Worm (Caenorhabditis elegans) whole organism, late embryonic: Measurements from ENCODE around the gene msra-1.
"Not testable (repeated sequence)": the region's sequence is repeated elsewhere in the genome, so short reads cannot be mapped to it uniquely, and the experiment has no call there.

Experiments
- C08G9.2 ChIP-seq: sonication (generic microtip); optimal IDR thresholded peaks from 2 replicates; lab custom pipeline; 2016; ENCODE audit warnings: mild to moderate bottlenecking, missing genetic modification characterization, moderate library complexity, missing compliant biosample characterization
- C38D4.7 ChIP-seq: fragments of 200-800 bp; sonication (Bioruptor generic); optimal IDR thresholded peaks from 2 replicates; lab custom pipeline; 2018; ENCODE audit warnings: mild to moderate bottlenecking, missing genetic modification characterization, moderate library complexity, missing compliant biosample characterization
- K02D7.2 ChIP-seq: sonication (generic microtip); optimal IDR thresholded peaks from 2 replicates; lab custom pipeline; 2017; ENCODE audit warnings: mild to moderate bottlenecking, missing genetic modification characterization, missing compliant biosample characterization
- K09A11.1 ChIP-seq: sonication (generic microtip); optimal IDR thresholded peaks from 2 replicates; lab custom pipeline; 2017; ENCODE audit warnings: antibody characterized with exemption, mild to moderate bottlenecking, missing genetic modification characterization, missing compliant biosample characterization; ENCODE audit not compliant: insufficient read depth
- Y22D7AL.16 ChIP-seq: sonication (generic microtip); optimal IDR thresholded peaks from 2 replicates; lab custom pipeline; 2016; ENCODE audit warnings: missing genetic modification characterization, missing compliant biosample characterization
- ama-1 ChIP-seq: fragments of 150-350 bp; optimal IDR thresholded peaks from 2 replicates; lab custom pipeline; 2014
- ceh-14 ChIP-seq: sonication (generic microtip); optimal IDR thresholded peaks from 2 replicates; lab custom pipeline; 2016; ENCODE audit warnings: missing genotype, missing genetic modification characterization, missing compliant biosample characterization
- ceh-22 ChIP-seq: sonication (generic microtip); optimal IDR thresholded peaks from 2 replicates; lab custom pipeline; 2017; ENCODE audit warnings: missing biosample characterization, missing genetic modification characterization
- ceh-24 ChIP-seq: sonication (generic microtip); optimal IDR thresholded peaks from 2 replicates; lab custom pipeline; 2016; ENCODE audit warnings: mild to moderate bottlenecking, missing genetic modification characterization, missing compliant biosample characterization
- ceh-31 ChIP-seq: sonication (generic microtip); optimal IDR thresholded peaks from 2 replicates; lab custom pipeline; 2016; ENCODE audit warnings: missing genetic modification characterization, missing compliant biosample characterization
- ceh-34 ChIP-seq: sonication (generic microtip); optimal IDR thresholded peaks from 2 replicates; lab custom pipeline; 2016; ENCODE audit warnings: mild to moderate bottlenecking, missing genetic modification characterization, missing compliant biosample characterization
- ceh-48 ChIP-seq: sonication (generic microtip); optimal IDR thresholded peaks from 2 replicates; lab custom pipeline; 2016; ENCODE audit warnings: missing genetic modification characterization, inconsistent platforms, missing compliant biosample characterization
- che-1 ChIP-seq: sonication (generic microtip); optimal IDR thresholded peaks from 2 replicates; lab custom pipeline; 2016; ENCODE audit warnings: mild to moderate bottlenecking, missing genetic modification characterization, missing compliant biosample characterization
- dmd-4 ChIP-seq: sonication (generic microtip); optimal IDR thresholded peaks from 2 replicates; lab custom pipeline; 2016; ENCODE audit warnings: borderline replicate concordance, missing genetic modification characterization, missing compliant biosample characterization
- dve-1 ChIP-seq: sonication (generic microtip); optimal IDR thresholded peaks from 2 replicates; lab custom pipeline; 2017; ENCODE audit warnings: antibody characterized with exemption, mild to moderate bottlenecking, missing genetic modification characterization, missing compliant biosample characterization
- elt-2 ChIP-seq: sonication (generic microtip); optimal IDR thresholded peaks from 2 replicates; lab custom pipeline; 2016; ENCODE audit warnings: missing genetic modification reagents, missing genetic modification characterization, missing compliant biosample characterization
- elt-4 ChIP-seq: sonication (generic microtip); optimal IDR thresholded peaks from 2 replicates; lab custom pipeline; 2016; ENCODE audit warnings: missing genetic modification characterization, missing compliant biosample characterization
- ets-4 ChIP-seq: sonication (generic microtip); optimal IDR thresholded peaks from 2 replicates; lab custom pipeline; 2016; ENCODE audit warnings: missing genetic modification characterization, missing compliant biosample characterization
- eyg-1 ChIP-seq: sonication (generic microtip); optimal IDR thresholded peaks from 2 replicates; lab custom pipeline; 2016; ENCODE audit warnings: missing genotype, missing genetic modification characterization, missing compliant biosample characterization
- fkh-10 ChIP-seq: fragments of 150-350 bp; optimal IDR thresholded peaks from 2 replicates; lab custom pipeline; 2014; ENCODE audit warnings: missing biosample characterization, missing genetic modification reagents, missing genetic modification characterization
- gmeb-2 ChIP-seq: sonication (generic microtip); optimal IDR thresholded peaks from 2 replicates; lab custom pipeline; 2016; ENCODE audit warnings: missing genetic modification characterization, inconsistent platforms, missing compliant biosample characterization
- hlh-13 ChIP-seq: fragments of 200-800 bp; sonication (Bioruptor generic); optimal IDR thresholded peaks from 2 replicates; lab custom pipeline; 2018; ENCODE audit warnings: mild to moderate bottlenecking, missing genetic modification characterization, missing compliant biosample characterization
- hlh-15 ChIP-seq: sonication (generic microtip); optimal IDR thresholded peaks from 2 replicates; lab custom pipeline; 2016; ENCODE audit warnings: missing genetic modification characterization, missing compliant biosample characterization
- hlh-6 ChIP-seq: sonication (generic microtip); optimal IDR thresholded peaks from 2 replicates; lab custom pipeline; 2016; ENCODE audit warnings: missing genotype, missing genetic modification characterization, missing compliant biosample characterization
- lim-6 ChIP-seq: sonication (generic microtip); optimal IDR thresholded peaks from 2 replicates; lab custom pipeline; 2016; ENCODE audit warnings: missing genetic modification characterization, missing compliant biosample characterization
- lin-11 ChIP-seq: fragments of 200-800 bp; sonication (Bioruptor generic); optimal IDR thresholded peaks from 2 replicates; lab custom pipeline; 2018; ENCODE audit warnings: mild to moderate bottlenecking, missing genetic modification characterization, missing compliant biosample characterization
- madf-2 ChIP-seq: sonication (generic microtip); optimal IDR thresholded peaks from 2 replicates; lab custom pipeline; 2017; ENCODE audit warnings: missing genetic modification characterization, missing compliant biosample characterization
- mec-3 ChIP-seq: sonication (generic microtip); optimal IDR thresholded peaks from 2 replicates; lab custom pipeline; 2016; ENCODE audit warnings: borderline replicate concordance, missing genetic modification characterization, missing compliant biosample characterization
- nhr-232 ChIP-seq: sonication (generic microtip); optimal IDR thresholded peaks from 2 replicates; lab custom pipeline; 2016; ENCODE audit warnings: missing genetic modification characterization, missing compliant biosample characterization
- npax-4 ChIP-seq: sonication (generic microtip); optimal IDR thresholded peaks from 2 replicates; lab custom pipeline; 2016; ENCODE audit warnings: missing genetic modification characterization, missing compliant biosample characterization
- odd-2 ChIP-seq: sonication (generic microtip); optimal IDR thresholded peaks from 2 replicates; lab custom pipeline; 2017; ENCODE audit warnings: antibody characterized with exemption, mild to moderate bottlenecking, missing genetic modification characterization, missing compliant biosample characterization
- pat-9 ChIP-seq: fragments of 200-800 bp; sonication (Bioruptor generic); optimal IDR thresholded peaks from 2 replicates; lab custom pipeline; 2018; ENCODE audit warnings: mild to moderate bottlenecking, missing genetic modification characterization, moderate library complexity, missing compliant biosample characterization
- pax-1 ChIP-seq: fragments of 150-350 bp; optimal IDR thresholded peaks from 2 replicates; lab custom pipeline; 2014; ENCODE audit warnings: missing biosample characterization, missing genetic modification characterization
- pha-2 ChIP-seq: sonication (generic microtip); optimal IDR thresholded peaks from 2 replicates; lab custom pipeline; 2017; ENCODE audit warnings: mild to moderate bottlenecking, missing genetic modification characterization, missing compliant biosample characterization
- pha-4 ChIP-seq: fragments of 150-350 bp; optimal IDR thresholded peaks from 2 replicates; lab custom pipeline; 2018; ENCODE audit warnings: missing biosample characterization, missing genetic modification reagents, missing genetic modification characterization
- pqm-1 ChIP-seq: sonication (generic microtip); optimal IDR thresholded peaks from 2 replicates; lab custom pipeline; 2016; ENCODE audit warnings: missing genetic modification characterization, missing compliant biosample characterization
- pros-1 ChIP-seq: fragments of 150-350 bp; optimal IDR thresholded peaks from 2 replicates; lab custom pipeline; 2014; ENCODE audit warnings: missing biosample characterization, missing genetic modification reagents, missing genetic modification characterization
- ref-2 ChIP-seq: sonication (generic microtip); optimal IDR thresholded peaks from 2 replicates; lab custom pipeline; 2016; ENCODE audit warnings: missing genetic modification characterization, missing compliant biosample characterization
- syd-9 ChIP-seq: sonication (generic microtip); optimal IDR thresholded peaks from 2 replicates; lab custom pipeline; 2016; ENCODE audit warnings: mild to moderate bottlenecking, missing genetic modification characterization, moderate library complexity, missing compliant biosample characterization
- tbx-2 ChIP-seq: sonication (generic microtip); optimal IDR thresholded peaks from 2 replicates; lab custom pipeline; 2016; ENCODE audit warnings: missing genetic modification characterization, missing compliant biosample characterization
- unc-3 ChIP-seq, 2 experiments: fragments of 200-800 bp in 1 of 2; sonication (Bioruptor generic) in 1 of 2; sonication (generic microtip) in 1 of 2; conservative IDR thresholded peaks in 1 of 2; optimal IDR thresholded peaks in 1 of 2; 2 replicates each; pipeline versions ENCODE4 v1.3.6 to Lab custom; 2016 to 2022; ENCODE audit warnings: missing compliant biosample characterization in 2 of 2, missing genetic modification characterization in 2 of 2, missing genetic modification reagents in 1 of 2
- unc-55 ChIP-seq: sonication (generic microtip); optimal IDR thresholded peaks from 2 replicates; lab custom pipeline; 2017; ENCODE audit warnings: missing biosample characterization, missing genetic modification reagents, missing genetic modification characterization
- zip-5 ChIP-seq: sonication (generic microtip); optimal IDR thresholded peaks from 2 replicates; lab custom pipeline; 2016; ENCODE audit warnings: missing genetic modification characterization, missing compliant biosample characterization

The msra-1 gene

DNA sequence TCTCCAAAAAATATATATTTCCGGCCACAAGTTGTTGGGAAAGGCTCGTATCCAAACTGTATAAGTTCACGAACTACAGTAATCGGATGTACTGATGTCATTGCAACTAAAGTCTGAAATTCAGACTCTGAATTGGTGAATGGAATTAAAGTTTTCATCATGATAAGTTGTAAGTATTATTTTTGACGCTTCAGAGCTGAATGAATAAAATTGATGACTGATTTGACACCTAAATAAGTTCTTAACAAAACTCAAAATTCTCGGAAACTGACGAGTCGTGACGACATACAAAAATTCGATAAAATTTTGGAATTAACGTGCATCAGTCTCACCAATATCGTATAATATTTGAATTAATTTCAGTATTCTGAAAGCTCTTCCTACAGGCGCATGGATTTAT lies 6.4 kb upstream of the msra-1 start, which contains the start of gene F43E2.11:
TSS of gene F43E2.11 (minus strand) at position 101 of the 400 bp plus-strand sequence.
- TF ChIP-seq mec-3 (tag; lab: Kevin White, UChicago); pros-1 (tag; lab: Kevin White, UChicago); eyg-1: not testable (repeated sequence)

DNA sequence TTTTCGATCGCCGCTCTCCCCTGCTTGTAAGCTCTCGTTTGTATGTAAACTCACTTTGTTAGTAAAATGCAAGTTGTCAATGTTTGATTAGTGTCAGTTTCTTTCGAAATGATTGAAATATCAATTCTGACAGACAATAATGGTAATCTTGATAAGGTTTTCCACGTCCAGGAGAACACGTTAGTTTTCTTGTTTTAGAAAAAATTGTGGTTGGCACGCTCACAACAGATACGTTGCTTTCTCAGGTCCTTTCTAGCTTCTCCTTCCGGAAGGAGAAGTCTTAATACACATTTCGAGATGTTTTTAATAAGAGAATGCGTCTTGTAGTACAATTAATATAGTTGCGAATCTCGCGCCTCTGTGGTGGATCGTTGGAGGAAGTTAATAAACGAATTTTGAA lies 4.9 kb upstream of the msra-1 start, which contains the start of gene F43E2.6:
TSS of gene F43E2.6 (minus strand) at position 101 of the 400 bp plus-strand sequence.
- TF ChIP-seq dmd-4 (tag; lab: Kevin White, UChicago) (no peak), pax-1 (no peak), K02D7.2 (tag; lab: Kevin White, UChicago) (no peak), eyg-1 (no peak), lim-6 (tag; lab: Kevin White, UChicago) (no peak), C08G9.2 (no peak), gmeb-2 (tag; lab: Kevin White, UChicago) (no peak)
- TF ChIP-seq, all 69 proteins: peak for 0

DNA sequence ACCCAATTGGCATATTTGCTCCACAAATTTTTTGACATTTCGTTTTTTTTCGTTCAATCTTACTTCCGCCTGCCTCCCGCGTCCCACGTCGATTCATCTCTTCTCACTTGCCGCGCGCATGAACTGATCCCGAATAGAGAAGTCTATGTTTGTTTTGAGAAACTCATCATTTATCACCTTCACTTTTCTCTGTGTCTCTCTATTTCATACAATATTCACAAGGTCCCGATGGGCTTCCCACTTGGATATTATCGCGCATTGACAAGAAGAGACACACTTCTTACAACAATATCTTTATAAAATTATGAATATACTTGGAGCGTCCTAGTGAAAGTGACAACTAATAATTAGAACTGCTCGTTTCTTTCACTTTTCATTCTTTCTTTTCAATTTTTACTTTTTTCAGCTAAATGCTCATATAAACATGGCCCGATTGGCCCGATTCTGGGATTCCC lies 5.3 kb downstream of the msra-1 start, which contains the start of gene insc-1:
TSS of gene insc-1 (plus strand) at position 405 of the 455 bp plus-strand sequence.
- TF ChIP-seq hlh-6 (tag; lab: Kevin White, UChicago) (no peak), pros-1 (tag; lab: Kevin White, UChicago) (no peak), unc-3 (GFP tag; conservative IDR thresholded peaks at IDR 0.05; lab: Robert Waterston, UW) (no peak), unc-3 (tag; optimal IDR thresholded peaks at IDR 0.05; lab: Kevin White, UChicago) (no peak), Y22D7AL.16 (tag; lab: Kevin White, UChicago) (no peak), zip-5 (tag; lab: Kevin White, UChicago) (no peak), ref-2 (peak; percentile 16)
- TF ChIP-seq, all 69 proteins: peak for 1

DNA sequence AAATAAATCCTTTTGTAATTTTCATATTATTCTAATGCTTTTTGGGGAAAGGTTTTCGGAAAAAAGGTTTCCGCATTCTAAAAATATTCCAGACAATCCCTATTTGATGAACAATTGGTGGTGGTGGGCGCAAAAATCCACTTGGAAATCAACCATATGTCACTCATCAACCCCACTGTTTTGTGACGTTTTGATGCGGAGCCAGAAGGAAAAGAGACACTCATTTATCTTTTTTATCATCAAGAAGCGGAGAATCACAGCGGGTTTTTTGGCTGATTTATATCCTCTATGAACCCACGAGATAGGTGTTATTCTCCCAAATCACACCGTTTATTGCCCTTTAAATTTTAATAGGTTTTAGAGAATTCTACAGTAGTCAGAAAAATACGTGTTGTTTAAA lies 6.7 kb downstream of the msra-1 start:
- TF ChIP-seq ceh-34 (tag; lab: Kevin White, UChicago) (no peak), dve-1 (tag; lab: Kevin White, UChicago) (no peak), C38D4.7 (no peak), unc-55 (GFP tag; lab: Kevin White, UChicago) (no peak), ceh-22 (tag; lab: Kevin White, UChicago) (no peak), fkh-10 (GFP tag; lab: Kevin White, UChicago) (no peak), npax-4 (no peak), K09A11.1 (no peak), tbx-2 (no peak), ceh-14 (tag; lab: Kevin White, UChicago) (no peak), hlh-15 (tag; lab: Kevin White, UChicago) (no peak), unc-3 (GFP tag; conservative IDR thresholded peaks at IDR 0.05; lab: Robert Waterston, UW) (no peak), unc-3 (tag; optimal IDR thresholded peaks at IDR 0.05; lab: Kevin White, UChicago) (no peak), pat-9 (tag; lab: Kevin White, UChicago) (no peak), syd-9 (no peak), che-1 (no peak), ceh-48 (tag; lab: Kevin White, UChicago) (no peak), madf-2 (no peak), elt-2 (tag; lab: Kevin White, UChicago) (no peak), nhr-232 (tag; lab: Kevin White, UChicago) (no peak), odd-2 (no peak)

- TF ChIP-seq odd-2 (no peak), pqm-1 (tag; lab: Kevin White, UChicago) (no peak), elt-4 (tag; lab: Kevin White, UChicago) (no peak), ceh-24 (tag; lab: Kevin White, UChicago) (no peak), ceh-31 (tag; lab: Kevin White, UChicago) (no peak), ama-1 (lab: Kevin White, UChicago) (no peak), hlh-13 (GFP tag; lab: Kevin White, UChicago) (no peak), pha-4 (tag; lab: Kevin White, UChicago) (no peak), elt-2 (tag; lab: Kevin White, UChicago) (no peak), lin-11 (no peak), ceh-14 (tag; lab: Kevin White, UChicago) (no peak), npax-4 (no peak), ets-4 (tag; lab: Kevin White, UChicago) (no peak), pha-2 (no peak)
Observed at ce11 chrII:7356773-7357172, 7.1 kb downstream of the msra-1 start.
